Worm (Caenorhabditis elegans) whole organism, mixed stage, embryonic: ENCODE measurements around the gene ttr-28.

Experiments used
- blmp-1 ChIP-seq: fragments of 150-350 bp; optimal IDR thresholded peaks from 2 replicates; lab custom pipeline; 2014; ENCODE audit warnings: missing biosample characterization, missing genetic modification characterization
- ces-1 ChIP-seq: fragments of 150-350 bp; optimal IDR thresholded peaks from 2 replicates; lab custom pipeline; 2014; ENCODE audit warnings: missing biosample characterization, missing genetic modification reagents, missing genetic modification characterization
- mep-1 ChIP-seq: fragments of 150-350 bp; optimal IDR thresholded peaks from 2 replicates; lab custom pipeline; 2017; ENCODE audit warnings: missing biosample characterization, missing genetic modification reagents, missing genetic modification characterization, inconsistent platforms
- nhr-237 ChIP-seq: fragments of 150-350 bp; optimal IDR thresholded peaks from 2 replicates; lab custom pipeline; 2014; ENCODE audit warnings: missing biosample characterization, missing genetic modification characterization
- nhr-76 ChIP-seq: sonication (generic microtip); optimal IDR thresholded peaks from 2 replicates; lab custom pipeline; 2017; ENCODE audit warnings: missing biosample characterization, missing genetic modification characterization
- pha-4 ChIP-seq: fragments of 150-350 bp; optimal IDR thresholded peaks from 2 replicates; lab custom pipeline; 2018; ENCODE audit warnings: missing biosample characterization, missing genetic modification reagents, missing genetic modification characterization
- snpc-4 ChIP-seq: fragments of 150-350 bp; optimal IDR thresholded peaks from 2 replicates; lab custom pipeline; 2014; ENCODE audit warnings: missing biosample characterization, missing genetic modification characterization
- sptf-1 ChIP-seq: sonication (generic microtip); optimal IDR thresholded peaks from 2 replicates; lab custom pipeline; 2017; ENCODE audit warnings: mild to moderate bottlenecking, missing genetic modification characterization, moderate library complexity, missing compliant biosample characterization
- tbx-8 ChIP-seq: fragments of 200-800 bp; sonication (Bioruptor generic); optimal IDR thresholded peaks from 2 replicates; lab custom pipeline; 2018; ENCODE audit warnings: mild to moderate bottlenecking, missing genetic modification characterization, moderate library complexity, missing compliant biosample characterization
- unc-39 ChIP-seq: fragments of 150-350 bp; optimal IDR thresholded peaks from 2 replicates; lab custom pipeline; 2014; ENCODE audit warnings: missing biosample characterization, missing genetic modification characterization
- unc-62 ChIP-seq: fragments of 150-350 bp; optimal IDR thresholded peaks from 2 replicates; lab custom pipeline; 2014; ENCODE audit warnings: missing biosample characterization, missing genetic modification reagents, missing genetic modification characterization
- zip-8 ChIP-seq: fragments of 150-350 bp; optimal IDR thresholded peaks from 2 replicates; lab custom pipeline; 2014; ENCODE audit warnings: missing biosample characterization, missing genetic modification characterization

- TF ChIP-seq zip-8 (tag; lab: Kevin White, UChicago), result no peak
- TF ChIP-seq blmp-1 (tag; lab: Kevin White, UChicago), result no peak
- TF ChIP-seq nhr-237 (tag; lab: Kevin White, UChicago), result no peak
- no peak for TF ChIP-seq mep-1
- TF ChIP-seq unc-62 (GFP tag; lab: Kevin White, UChicago), result no peak
- TF ChIP-seq unc-39 (tag; lab: Kevin White, UChicago), result no peak
- no peak for TF ChIP-seq ces-1 (GFP tag; lab: Kevin White, UChicago)
- TF ChIP-seq nhr-76 (tag; lab: Kevin White, UChicago), result no peak
- no peak for TF ChIP-seq pha-4 (tag; lab: Kevin White, UChicago)
- TF ChIP-seq tbx-8 (GFP tag; lab: Kevin White, UChicago), result no peak
- no peak for TF ChIP-seq sptf-1
- no peak for TF ChIP-seq snpc-4 (tag; lab: Kevin White, UChicago)
Measured at ce11 chrV:12908614-12909013, 3.6 kb upstream of the ttr-28 start.
